Fruit fly (Drosophila melanogaster): ENCODE measurements around the gene SdicA.
A peak's percentile ranks its signal among the peaks of the same experiment; 100 is the strongest.
"Not testable (repeated sequence)": the region's sequence is repeated elsewhere in the genome, so short reads cannot be mapped to it uniquely, and the experiment has no call there.

SdicA gene

dm6 chrX:20235794-20236513 is 34.2 kb upstream of the SdicA start, which contains the start of gene sw (continued):
- TF ChIP-seq Eip93F (GFP tag; optimal IDR thresholded peaks at IDR 0.05): no peak
- TF ChIP-seq Gug (GFP tag; IDR thresholded peaks at IDR 0.05): 0 out of 2 replicates have a peak, but pooled peaks have one; percentile 16

DNA sequence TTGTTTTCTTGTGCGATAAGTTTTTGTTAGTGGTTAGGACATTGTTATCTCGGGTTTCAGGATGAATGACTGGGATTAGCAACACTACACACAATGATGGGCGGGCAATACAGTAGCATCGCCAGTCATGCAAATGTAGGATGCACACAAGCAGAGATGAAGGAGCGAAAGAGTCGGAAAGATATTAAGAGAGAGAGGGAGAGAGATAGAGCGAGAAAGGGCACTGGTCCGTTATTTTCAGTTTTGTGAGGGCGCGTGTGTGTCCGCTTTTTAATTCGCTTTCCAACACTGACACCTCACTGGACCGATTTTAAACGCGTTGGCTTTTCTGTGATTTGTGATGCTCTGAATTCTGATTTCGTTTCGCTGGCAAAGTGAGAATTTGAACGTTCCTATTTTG is 29.9 kb upstream of the SdicA start:
- TF ChIP-seq net (GFP tag; optimal IDR thresholded peaks at IDR 0.05) (no peak), CG31627 (GFP tag; optimal IDR thresholded peaks at IDR 0.05) (no peak), Ets21C (GFP tag; optimal IDR thresholded peaks at IDR 0.05) (no peak), CG6808 (GFP tag; optimal IDR thresholded peaks at IDR 0.05) (no peak), Eip93F (GFP tag; optimal IDR thresholded peaks at IDR 0.05) (no peak), CG6276 (GFP tag; optimal IDR thresholded peaks at IDR 0.05) (no peak), pdm3 (GFP tag; optimal IDR thresholded peaks at IDR 0.05) (no peak), Eip78C (GFP tag) (no peak), CG8119 (GFP tag; IDR thresholded peaks at IDR 0.05) (no peak), CG16779 (tag; optimal IDR thresholded peaks at IDR 0.05) (no peak), CG6163 (GFP tag; IDR thresholded peaks at IDR 0.05) (no peak), fd85E (GFP tag; optimal IDR thresholded peaks at IDR 0.05) (no peak), Lpt (GFP tag; optimal IDR thresholded peaks at IDR 0.05) (no peak), ss (GFP tag; optimal IDR thresholded peaks at IDR 0.05) (no peak), Met (GFP tag; optimal IDR thresholded peaks at IDR 0.05) (no peak), CG11294 (GFP tag; IDR thresholded peaks at IDR 0.05) (no peak), lz (GFP tag; optimal IDR thresholded peaks at IDR 0.05) (no peak), eg (GFP tag; IDR thresholded peaks at IDR 0.05) (no peak)

DNA sequence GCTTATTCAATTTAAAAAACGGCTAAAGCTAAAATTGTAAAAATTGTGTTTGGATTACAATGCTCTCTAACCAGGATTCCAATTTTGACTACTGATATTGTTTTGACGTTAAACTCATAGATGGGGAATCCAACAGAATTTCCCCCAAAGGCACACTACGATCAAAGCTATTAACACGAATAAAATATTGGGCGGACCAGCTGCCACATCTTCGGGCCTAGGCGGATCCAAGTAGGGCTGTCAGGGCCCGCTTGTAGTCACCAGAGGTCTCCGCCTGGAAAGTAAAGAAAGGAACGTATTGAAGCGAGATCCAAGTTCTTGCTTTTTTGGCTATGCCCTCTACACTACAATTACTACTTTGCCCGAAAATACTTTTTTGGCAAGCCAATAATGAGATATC is 23.2 kb upstream of the SdicA start, which contains the start of gene Sdic4:
Sdic4 (minus strand) TSS at position 101 of the 400 bp plus-strand sequence.
- TF ChIP-seq CG32006 (GFP tag; optimal IDR thresholded peaks at IDR 0.05); CG11294 (GFP tag; IDR thresholded peaks at IDR 0.05); CG6276 (GFP tag; optimal IDR thresholded peaks at IDR 0.05): not testable (repeated sequence)

DNA sequence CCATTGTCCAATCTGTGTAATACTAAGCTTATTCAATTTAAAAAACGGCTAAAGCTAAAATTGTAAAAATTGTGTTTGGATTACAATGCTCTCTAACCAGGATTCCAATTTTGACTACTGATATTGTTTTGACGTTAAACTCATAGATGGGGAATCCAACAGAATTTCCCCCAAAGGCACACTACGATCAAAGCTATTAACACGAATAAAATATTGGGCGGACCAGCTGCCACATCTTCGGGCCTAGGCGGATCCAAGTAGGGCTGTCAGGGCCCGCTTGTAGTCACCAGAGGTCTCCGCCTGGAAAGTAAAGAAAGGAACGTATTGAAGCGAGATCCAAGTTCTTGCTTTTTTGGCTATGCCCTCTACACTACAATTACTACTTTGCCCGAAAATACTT is 15.4 kb upstream of the SdicA start, which contains the start of gene SdicC:
SdicC (minus strand) TSS at position 101 of the 400 bp plus-strand sequence.
- not testable (repeated sequence) for TF ChIP-seq Eip78C (GFP tag); CG1621 (tag; optimal IDR thresholded peaks at IDR 0.05); achi (GFP tag; optimal IDR thresholded peaks at IDR 0.05)

- not testable (repeated sequence) for TF ChIP-seq svp (GFP tag); salr (GFP tag; optimal IDR thresholded peaks at IDR 0.05); Eip78C (GFP tag)
These were observed 7.8 kb upstream of the SdicA start, which contains the start of gene SdicB for dm6 chrX:20209503-20209902. SdicB (minus strand) TSS chrX:20209603.

DNA sequence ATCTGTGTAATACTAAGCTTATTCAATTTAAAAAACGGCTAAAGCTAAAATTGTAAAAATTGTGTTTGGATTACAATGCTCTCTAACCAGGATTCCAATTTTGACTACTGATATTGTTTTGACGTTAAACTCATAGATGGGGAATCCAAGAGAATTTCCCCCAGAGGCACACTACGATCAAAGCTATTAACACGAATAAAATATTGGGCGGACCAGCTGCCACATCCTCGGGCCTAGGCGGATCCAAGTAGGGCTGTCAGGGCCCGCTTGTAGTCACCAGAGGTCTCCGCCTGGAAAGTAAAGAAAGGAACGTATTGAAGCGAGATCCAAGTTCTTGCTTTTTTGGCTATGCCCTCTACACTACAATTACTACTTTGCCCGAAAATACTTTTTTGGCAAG is 7.6 kb downstream of the SdicA start, which contains the start of gene Sdic3:
Sdic3 (minus strand) TSS at position 101 of the 400 bp plus-strand sequence.
- not testable (repeated sequence) for TF ChIP-seq CG11762 (GFP tag; optimal IDR thresholded peaks at IDR 0.05; ENCODE audit: insufficient read depth); CG11902 (GFP tag; optimal IDR thresholded peaks at IDR 0.05); Eip75B (GFP tag; optimal IDR thresholded peaks at IDR 0.05)

DNA sequence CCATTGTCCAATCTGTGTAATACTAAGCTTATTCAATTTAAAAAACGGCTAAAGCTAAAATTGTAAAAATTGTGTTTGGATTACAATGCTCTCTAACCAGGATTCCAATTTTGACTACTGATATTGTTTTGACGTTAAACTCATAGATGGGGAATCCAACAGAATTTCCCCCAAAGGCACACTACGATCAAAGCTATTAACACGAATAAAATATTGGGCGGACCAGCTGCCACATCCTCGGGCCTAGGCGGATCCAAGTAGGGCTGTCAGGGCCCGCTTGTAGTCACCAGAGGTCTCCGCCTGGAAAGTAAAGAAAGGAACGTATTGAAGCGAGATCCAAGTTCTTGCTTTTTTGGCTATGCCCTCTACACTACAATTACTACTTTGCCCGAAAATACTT is 15.3 kb downstream of the SdicA start, which contains the start of gene Sdic2:
Sdic2 (minus strand) TSS at position 101 of the 400 bp plus-strand sequence.
- TF ChIP-seq CG8119 (GFP tag; IDR thresholded peaks at IDR 0.05); CG3032 (tag; optimal IDR thresholded peaks at IDR 0.05); CG6808 (GFP tag; optimal IDR thresholded peaks at IDR 0.05): not testable (repeated sequence)

Data from whole organism, prepupa.